Fruit fly (Drosophila melanogaster) whole organism, embryonic: ENCODE results near the gene CG7924.

Experiments used
- B-H1 ChIP-seq: fragments of 200-800 bp; sonication (Bioruptor generic); IDR thresholded peaks from 3 replicates; pipeline ENCODE4 v1.3.6; 2022; ENCODE audit warnings: missing biosample characterization, missing genetic modification characterization
- Blimp-1 ChIP-seq: fragments of 200-800 bp; sonication (Bioruptor generic); optimal IDR thresholded peaks from 3 replicates; lab custom pipeline; 2018; ENCODE audit warnings: missing biosample characterization, missing genetic modification characterization, mild to moderate bottlenecking, moderate library complexity, missing genetic modification reagents
- C15 ChIP-seq: fragments of 200-800 bp; sonication (Bioruptor generic); IDR thresholded peaks from 3 replicates; pipeline ENCODE4 v1.3.6; 2022; ENCODE audit warnings: missing biosample characterization, missing genetic modification characterization
- CG10543 ChIP-seq: fragments of 200-800 bp; sonication (Bioruptor generic); optimal IDR thresholded peaks from 3 replicates; lab custom pipeline; 2017; ENCODE audit warnings: missing biosample characterization, mild to moderate bottlenecking, missing genetic modification characterization, moderate library complexity
- CG11093 ChIP-seq: fragments of 200-800 bp; sonication (Bioruptor generic); IDR thresholded peaks from 3 replicates; pipeline ENCODE4 v1.3.6; 2022; ENCODE audit warnings: missing biosample characterization, missing genetic modification characterization
- CG12071 ChIP-seq: fragments of 200-800 bp; sonication (Bioruptor generic); optimal IDR thresholded peaks from 3 replicates; lab custom pipeline; 2018; ENCODE audit warnings: missing biosample characterization, mild to moderate bottlenecking, missing genetic modification characterization
- CG12236 ChIP-seq: fragments of 200-800 bp; sonication (Bioruptor generic); optimal IDR thresholded peaks from 2 replicates; lab custom pipeline; 2016; ENCODE audit warnings: missing biosample characterization, missing genetic modification characterization
- CG1529 ChIP-seq: fragments of 200-800 bp; sonication (Bioruptor generic); optimal IDR thresholded peaks from 3 replicates; lab custom pipeline; 2018; ENCODE audit warnings: missing biosample characterization, missing genetic modification characterization
- CG15479 ChIP-seq: fragments of 200-800 bp; sonication (Bioruptor generic); optimal IDR thresholded peaks from 3 replicates; lab custom pipeline; 2019; ENCODE audit warnings: missing biosample characterization, mild to moderate bottlenecking, missing genetic modification characterization, moderate library complexity
- CG16863 ChIP-seq: fragments of 200-800 bp; sonication (Bioruptor generic); optimal IDR thresholded peaks from 3 replicates; lab custom pipeline; 2016; ENCODE audit warnings: missing biosample characterization, missing genetic modification characterization
- CG18011 ChIP-seq: fragments of 200-800 bp; sonication (Bioruptor generic); optimal IDR thresholded peaks from 2 replicates; lab custom pipeline; 2017; ENCODE audit warnings: missing biosample characterization, missing genetic modification characterization, mild to moderate bottlenecking, moderate library complexity, missing genotype
- CG18599 ChIP-seq: fragments of 200-800 bp; sonication (Bioruptor generic); optimal IDR thresholded peaks from 3 replicates; lab custom pipeline; 2017; ENCODE audit warnings: missing biosample characterization, missing genetic modification characterization, mild to moderate bottlenecking, moderate library complexity, missing genetic modification reagents
- CG2678 ChIP-seq: fragments of 200-800 bp; sonication (Bioruptor generic); optimal IDR thresholded peaks from 3 replicates; lab custom pipeline; 2019; ENCODE audit warnings: missing biosample characterization, mild to moderate bottlenecking, missing genetic modification characterization, moderate library complexity
- CG32767 ChIP-seq: fragments of 200-800 bp; sonication (Bioruptor generic); IDR thresholded peaks from 2 replicates; pipeline ENCODE4 v1.3.6; 2022; ENCODE audit warnings: missing biosample characterization, missing genetic modification characterization
- CG33557 ChIP-seq: fragments of 200-800 bp; sonication (Bioruptor generic); optimal IDR thresholded peaks from 2 replicates; lab custom pipeline; 2019; ENCODE audit warnings: missing biosample characterization, mild to moderate bottlenecking, missing genetic modification characterization, moderate library complexity
- CG34422 ChIP-seq: fragments of 200-800 bp; sonication (Bioruptor generic); IDR thresholded peaks from 3 replicates; pipeline ENCODE4 v1.3.6; 2022; ENCODE audit warnings: missing biosample characterization, missing genetic modification characterization
- CG3847 ChIP-seq: fragments of 200-800 bp; sonication (Bioruptor generic); IDR thresholded peaks from 2 replicates; pipeline ENCODE4 v1.3.6; 2022; ENCODE audit warnings: missing biosample characterization, missing genetic modification characterization
- CG4282 ChIP-seq: fragments of 200-800 bp; sonication (Bioruptor generic); optimal IDR thresholded peaks from 2 replicates; lab custom pipeline; 2016; ENCODE audit warnings: missing biosample characterization, missing genetic modification characterization
- CG4328 ChIP-seq: fragments of 200-800 bp; sonication (Bioruptor generic); optimal IDR thresholded peaks from 3 replicates; lab custom pipeline; 2017; ENCODE audit warnings: missing biosample characterization, missing genetic modification reagents, missing genetic modification characterization
- CG7372 ChIP-seq: fragments of 200-800 bp; sonication (Bioruptor generic); IDR thresholded peaks from 2 replicates; pipeline ENCODE4 v1.3.6; 2022; ENCODE audit warnings: missing biosample characterization, missing genetic modification characterization
- CG7786 ChIP-seq: fragments of 200-800 bp; sonication (Bioruptor generic); optimal IDR thresholded peaks from 2 replicates; lab custom pipeline; 2016; ENCODE audit warnings: missing biosample characterization, missing genetic modification characterization
- CG8388 ChIP-seq: fragments of 200-800 bp; sonication (Bioruptor generic); optimal IDR thresholded peaks from 2 replicates; lab custom pipeline; 2019; ENCODE audit warnings: missing biosample characterization, mild to moderate bottlenecking, missing genetic modification characterization, moderate library complexity
- Dek ChIP-seq: fragments of 200-800 bp; sonication (Bioruptor generic); optimal IDR thresholded peaks from 3 replicates; lab custom pipeline; 2019; ENCODE audit warnings: missing biosample characterization, mild to moderate bottlenecking, missing genetic modification characterization, moderate library complexity
- Dip2 ChIP-seq: fragments of 200-800 bp; sonication (Bioruptor generic); IDR thresholded peaks from 2 replicates; pipeline ENCODE4 v1.3.6; 2022; ENCODE audit warnings: missing biosample characterization, missing genetic modification characterization
- E2f2 ChIP-seq: fragments of 200-800 bp; sonication (Bioruptor generic); IDR thresholded peaks from 2 replicates; pipeline ENCODE4 v1.3.6; 2022; ENCODE audit warnings: missing biosample characterization, missing genetic modification characterization
- Gsc ChIP-seq: fragments of 200-800 bp; sonication (Bioruptor generic); IDR thresholded peaks from 2 replicates; pipeline ENCODE4 v1.3.6; 2022; ENCODE audit warnings: missing biosample characterization, missing genetic modification characterization
- Hmx ChIP-seq: fragments of 200-800 bp; sonication (Bioruptor generic); optimal IDR thresholded peaks from 2 replicates; lab custom pipeline; 2016; ENCODE audit warnings: missing biosample characterization, missing genetic modification characterization
- Med ChIP-seq: fragments of 200-800 bp; sonication (Bioruptor generic); peaks from one replicate; lab custom pipeline; 2016; ENCODE audit warnings: missing biosample characterization, missing genetic modification characterization, mild to moderate bottlenecking, inconsistent platforms, moderate library complexity
- NC2β ChIP-seq: fragments of 200-800 bp; sonication (Bioruptor generic); optimal IDR thresholded peaks from 2 replicates; lab custom pipeline; 2016; ENCODE audit warnings: missing biosample characterization, missing genetic modification characterization
- NFAT ChIP-seq: fragments of 200-800 bp; sonication (Bioruptor generic); IDR thresholded peaks from 2 replicates; pipeline ENCODE4 v1.3.6; 2022; ENCODE audit warnings: missing biosample characterization, missing genetic modification characterization
- Side ChIP-seq: fragments of 200-800 bp; sonication (Bioruptor generic); optimal IDR thresholded peaks from 2 replicates; lab custom pipeline; 2016; ENCODE audit warnings: missing biosample characterization, missing genetic modification characterization
- Sox100B ChIP-seq: fragments of 200-800 bp; sonication (Bioruptor generic); optimal IDR thresholded peaks from 3 replicates; lab custom pipeline; 2018; ENCODE audit warnings: missing biosample characterization, mild to moderate bottlenecking, missing genetic modification characterization
- amos ChIP-seq: fragments of 200-800 bp; sonication (Bioruptor generic); IDR thresholded peaks from 2 replicates; pipeline ENCODE4 v1.3.6; 2022; ENCODE audit warnings: missing biosample characterization, missing genetic modification characterization; ENCODE audit not compliant: partially characterized antibody
- bigmax ChIP-seq: fragments of 200-800 bp; sonication (Bioruptor generic); optimal IDR thresholded peaks from 2 replicates; lab custom pipeline; 2018; ENCODE audit warnings: missing biosample characterization, mild to moderate bottlenecking, missing genetic modification characterization
- dati ChIP-seq: fragments of 200-800 bp; sonication (Bioruptor generic); IDR thresholded peaks from 2 replicates; pipeline ENCODE4 v1.3.6; 2022; ENCODE audit warnings: missing biosample characterization, missing genetic modification characterization
- dm ChIP-seq: fragments of 200-800 bp; sonication (Bioruptor generic); optimal IDR thresholded peaks from 3 replicates; lab custom pipeline; 2016; ENCODE audit warnings: missing biosample characterization, missing genetic modification characterization
- dpn ChIP-seq, 2 experiments: fragments of 200-800 bp; sonication (Bioruptor generic); optimal IDR thresholded peaks; 3 replicates each; lab custom pipeline; 2016; ENCODE audit warnings: missing biosample characterization in 2 of 2, missing genetic modification characterization in 2 of 2
- emc ChIP-seq: fragments of 200-800 bp; sonication (Bioruptor generic); optimal IDR thresholded peaks from 2 replicates; lab custom pipeline; 2016; ENCODE audit warnings: missing biosample characterization, missing genetic modification characterization
- fd64A ChIP-seq: fragments of 200-800 bp; sonication (Bioruptor generic); optimal IDR thresholded peaks from 3 replicates; lab custom pipeline; 2018; ENCODE audit warnings: missing biosample characterization, mild to moderate bottlenecking, missing genetic modification characterization
- gce ChIP-seq: fragments of 200-800 bp; sonication (Bioruptor generic); IDR thresholded peaks from 3 replicates; pipeline ENCODE4 v1.3.6; 2022; ENCODE audit warnings: missing biosample characterization, missing genetic modification characterization
- gsb-n ChIP-seq: fragments of 200-800 bp; sonication (Bioruptor generic); optimal IDR thresholded peaks from 3 replicates; lab custom pipeline; 2018; ENCODE audit warnings: missing biosample characterization, mild to moderate bottlenecking, missing genetic modification characterization
- hbn ChIP-seq: fragments of 200-800 bp; sonication (Bioruptor generic); IDR thresholded peaks from 2 replicates; pipeline ENCODE4 v1.3.6; 2022; ENCODE audit warnings: missing biosample characterization, missing genetic modification characterization; ENCODE audit not compliant: partially characterized antibody
- ken ChIP-seq: fragments of 200-800 bp; sonication (Bioruptor generic); IDR thresholded peaks from 3 replicates; pipeline ENCODE4 v1.3.6; 2022; ENCODE audit warnings: missing biosample characterization, missing genetic modification characterization
- mam ChIP-seq: fragments of 200-800 bp; sonication (Bioruptor generic); optimal IDR thresholded peaks from 3 replicates; lab custom pipeline; 2016; ENCODE audit warnings: missing biosample characterization, missing genetic modification characterization
- mirr ChIP-seq: fragments of 200-800 bp; sonication (Bioruptor generic); optimal IDR thresholded peaks from 3 replicates; lab custom pipeline; 2018; ENCODE audit warnings: missing biosample characterization, mild to moderate bottlenecking, missing genetic modification characterization
- otp ChIP-seq: fragments of 200-800 bp; sonication (Bioruptor generic); IDR thresholded peaks from 3 replicates; pipeline ENCODE4, ENCODE4 v1.3.6; 2022; ENCODE audit warnings: missing biosample characterization, missing genetic modification characterization
- rib ChIP-seq: fragments of 200-800 bp; sonication (Bioruptor generic); IDR thresholded peaks from 2 replicates; pipeline ENCODE4 v1.3.6; 2022; ENCODE audit warnings: missing biosample characterization, missing genetic modification characterization
- ro ChIP-seq: fragments of 200-800 bp; sonication (Bioruptor generic); IDR thresholded peaks from 2 replicates; pipeline ENCODE4 v1.3.6; 2022; ENCODE audit warnings: missing biosample characterization, missing genetic modification characterization
- sens-2 ChIP-seq: fragments of 200-800 bp; sonication (Bioruptor generic); IDR thresholded peaks from 2 replicates; pipeline ENCODE4 v1.3.6; 2022; ENCODE audit warnings: missing biosample characterization, missing genetic modification characterization
- slou ChIP-seq: fragments of 200-800 bp; sonication (Bioruptor generic); optimal IDR thresholded peaks from 3 replicates; lab custom pipeline; 2016; ENCODE audit warnings: missing biosample characterization, missing genetic modification characterization
- twi ChIP-seq: fragments of 200-800 bp; optimal IDR thresholded peaks from 2 replicates; lab custom pipeline; 2019; ENCODE audit warnings: missing biosample characterization, mild to moderate bottlenecking, missing genetic modification characterization, moderate library complexity
- yki ChIP-seq: fragments of >200 bp; optimal IDR thresholded peaks from 3 replicates; lab custom pipeline; 2018
- zfh2 ChIP-seq: fragments of 200-800 bp; sonication (Bioruptor generic); optimal IDR thresholded peaks from 2 replicates; lab custom pipeline; 2016; ENCODE audit warnings: missing biosample characterization, missing genetic modification characterization

Gene CG7924

DNA sequence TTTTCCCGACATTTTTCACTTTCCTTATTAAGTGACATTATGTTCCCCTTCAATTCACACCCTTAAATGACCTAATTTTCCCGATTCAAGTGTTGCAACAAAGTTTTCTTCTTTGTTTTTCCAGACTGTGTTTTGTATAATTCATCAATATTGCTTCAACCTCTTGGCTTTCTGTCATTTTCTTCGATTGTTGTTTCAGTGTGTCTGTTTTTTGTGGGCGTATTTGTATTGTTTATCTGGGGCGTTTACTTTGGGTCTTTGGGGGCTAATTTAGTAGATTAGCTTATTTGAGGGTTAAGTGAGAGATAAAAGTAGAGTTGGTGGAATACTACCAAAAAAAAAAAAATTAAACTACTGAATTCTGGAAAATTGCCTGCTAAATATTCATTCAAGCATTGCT lies 37.6 kb upstream of the CG7924 start (continued):
- TF ChIP-seq fd64A: peak; percentile 58
- no peak for TF ChIP-seq bigmax (GFP tag; lab: Kevin White, UChicago)
- TF ChIP-seq Med (GFP tag; lab: Kevin White, UChicago): peak; percentile 70
- TF ChIP-seq NFAT (GFP tag; lab: Robert Waterston, UW): no peak
- no peak; the same call in 2 of the 3 replicates for TF ChIP-seq B-H1 (GFP tag; lab: Robert Waterston, UW)
- TF ChIP-seq NC2β (GFP tag; lab: Kevin White, UChicago): peak; percentile 8
- TF ChIP-seq amos (GFP tag; lab: Robert Waterston, UW): no peak
- TF ChIP-seq zfh2 (GFP tag; lab: Kevin White, UChicago): no peak
- TF ChIP-seq Hmx (GFP tag; lab: Kevin White, UChicago): no peak
- TF ChIP-seq Dip2 (GFP tag; lab: Robert Waterston, UW): no peak
- no peak for TF ChIP-seq slou (GFP tag; lab: Kevin White, UChicago)
- TF ChIP-seq CG33557 (GFP tag; lab: Kevin White, UChicago): peak; percentile 33
- peak; percentile 68 for TF ChIP-seq CG12071
- TF ChIP-seq ken (GFP tag; lab: Robert Waterston, UW): no peak
- TF ChIP-seq CG18599 (GFP tag; lab: Kevin White, UChicago): peak; percentile 53
- TF ChIP-seq hbn (GFP tag; lab: Robert Waterston, UW): no peak
- no peak for TF ChIP-seq Gsc
- TF ChIP-seq CG16863 (GFP tag; lab: Kevin White, UChicago): no peak
- TF ChIP-seq rib: no peak
- no peak for TF ChIP-seq sens-2 (GFP tag; lab: Robert Waterston, UW)
- no peak for TF ChIP-seq CG15479
- TF ChIP-seq dati: no peak
- no peak for TF ChIP-seq CG12236
- TF ChIP-seq Blimp-1 (GFP tag; lab: Kevin White, UChicago): peak; percentile 53
- TF ChIP-seq yki (lab: Kevin White, UChicago): no peak
- TF ChIP-seq E2f2 (GFP tag; lab: Robert Waterston, UW): no peak
- TF ChIP-seq CG32767: no peak
- TF ChIP-seq dm (GFP tag; lab: Kevin White, UChicago): no peak
- no peak for TF ChIP-seq ro (GFP tag; lab: Robert Waterston, UW)
- no peak for TF ChIP-seq twi (tag; lab: Kevin White, UChicago)
- TF ChIP-seq CG4328 (GFP tag; lab: Kevin White, UChicago): peak; percentile 20
- TF ChIP-seq gce (GFP tag; lab: Robert Waterston, UW): no peak
- TF ChIP-seq Side (GFP tag; lab: Kevin White, UChicago): no peak
- TF ChIP-seq CG11093 (GFP tag; lab: Robert Waterston, UW): no peak
- TF ChIP-seq Sox100B (GFP tag; lab: Kevin White, UChicago): peak; percentile 56
- peak; percentile 35 for TF ChIP-seq CG10543 (GFP tag; lab: Kevin White, UChicago)
- no peak for TF ChIP-seq CG3847 (GFP tag; lab: Robert Waterston, UW)
- peak; percentile 52 for TF ChIP-seq CG1529 (GFP tag; lab: Kevin White, UChicago)
- TF ChIP-seq CG18011 (GFP tag; lab: Kevin White, UChicago): no peak
- peak; percentile 7 for TF ChIP-seq CG8388 (GFP tag; lab: Kevin White, UChicago)
- no peak for TF ChIP-seq Dek (tag; lab: Kevin White, UChicago)
- TF ChIP-seq emc: no peak
- TF ChIP-seq CG2678 (tag; lab: Kevin White, UChicago): peak; percentile 69
- TF ChIP-seq C15 (GFP tag; lab: Robert Waterston, UW): no peak
- TF ChIP-seq mam (GFP tag; lab: Kevin White, UChicago): no peak
- no peak for TF ChIP-seq CG7786 (GFP tag; lab: Kevin White, UChicago)
- TF ChIP-seq dpn (GFP tag; optimal IDR thresholded peaks at IDR 0.05; lab: Kevin White, UChicago): peak in 1 of 2 experiments; percentile 34
- TF ChIP-seq CG7372 (GFP tag; lab: Robert Waterston, UW): no peak
- peak; percentile 25 for TF ChIP-seq mirr (GFP tag; lab: Kevin White, UChicago)
- no peak for TF ChIP-seq CG34422 (GFP tag; lab: Robert Waterston, UW)
- TF ChIP-seq CG4282: no peak
- TF ChIP-seq otp: no peak
- TF ChIP-seq gsb-n (tag; lab: Kevin White, UChicago): no peak
